Worm (Caenorhabditis elegans) whole organism, L4 larva: ENCODE data around the gene npr-22.

Experiments used
- D1046.2 ChIP-seq: fragments of 200-800 bp; sonication (Bioruptor generic); IDR thresholded peaks from 2 replicates; pipeline ENCODE4 v1.3.6; 2022; ENCODE audit warnings: missing genetic modification characterization, missing compliant biosample characterization
- F44E2.7 ChIP-seq: fragments of 200-800 bp; sonication (Bioruptor generic); IDR thresholded peaks from 2 replicates; pipeline ENCODE4 v2.1.2; 2022; ENCODE audit warnings: missing genetic modification characterization, missing compliant biosample characterization
- R02D3.7 ChIP-seq: fragments of 150-350 bp; sonication (generic microtip); optimal IDR thresholded peaks from 3 replicates; lab custom pipeline; 2014; ENCODE audit warnings: missing biosample characterization, missing genetic modification characterization
- T20F7.1 ChIP-seq: fragments of 200-800 bp; sonication (Bioruptor generic); optimal IDR thresholded peaks from 2 replicates; lab custom pipeline; 2018; ENCODE audit warnings: mild to moderate bottlenecking, missing genetic modification characterization, missing compliant biosample characterization
- T26A8.4 ChIP-seq: fragments of 200-800 bp; sonication (Bioruptor generic); IDR thresholded peaks from 2 replicates; pipeline ENCODE4 v1.3.6; 2022; ENCODE audit warnings: missing genetic modification characterization, missing compliant biosample characterization
- Y105C5A.15 ChIP-seq: fragments of 200-800 bp; sonication (Bioruptor generic); IDR thresholded peaks from 2 replicates; pipeline ENCODE4 v1.3.6; 2022; ENCODE audit warnings: missing genetic modification characterization, missing compliant biosample characterization
- Y48G9A.11 ChIP-seq: fragments of 200-800 bp; sonication (Bioruptor generic); IDR thresholded peaks from 2 replicates; pipeline ENCODE4 v1.3.6; 2022; ENCODE audit warnings: missing genetic modification reagents, missing genetic modification characterization, missing compliant biosample characterization
- Y5F2A.4 ChIP-seq: fragments of 200-800 bp; sonication (Bioruptor generic); optimal IDR thresholded peaks from 2 replicates; lab custom pipeline; 2018; ENCODE audit warnings: mild to moderate bottlenecking, missing genetic modification characterization, missing compliant biosample characterization
- Y75B8A.6 ChIP-seq: fragments of 200-800 bp; sonication (Bioruptor generic); IDR thresholded peaks from 2 replicates; pipeline ENCODE4 v1.3.6; 2022; ENCODE audit warnings: missing genetic modification reagents, missing genetic modification characterization, missing compliant biosample characterization
- attf-4 ChIP-seq: sonication (generic microtip); optimal IDR thresholded peaks from 3 replicates; lab custom pipeline; 2017; ENCODE audit warnings: missing biosample characterization, missing genetic modification characterization
- ceh-20 ChIP-seq: fragments of 200-800 bp; sonication (Bioruptor generic); IDR thresholded peaks from 2 replicates; pipeline ENCODE4 v1.3.6; 2022; ENCODE audit warnings: missing genetic modification reagents, missing genetic modification characterization, missing compliant biosample characterization
- ceh-32 ChIP-seq: sonication (generic microtip); optimal IDR thresholded peaks from 2 replicates; lab custom pipeline; 2016; ENCODE audit warnings: mild to moderate bottlenecking, missing genetic modification characterization, missing compliant biosample characterization; ENCODE audit not compliant: poor library complexity
- ceh-82 ChIP-seq: sonication (generic microtip); optimal IDR thresholded peaks from 2 replicates; lab custom pipeline; 2017; ENCODE audit warnings: missing biosample characterization, missing genetic modification characterization
- ces-1 ChIP-seq: fragments of 150-350 bp; sonication (generic microtip); optimal IDR thresholded peaks from 4 replicates; lab custom pipeline; 2014; ENCODE audit warnings: missing biosample characterization, missing genetic modification reagents, missing genetic modification characterization
- cey-2 ChIP-seq: sonication (generic microtip); optimal IDR thresholded peaks from 3 replicates; lab custom pipeline; 2017; ENCODE audit warnings: missing genetic modification characterization, mild to moderate bottlenecking, missing compliant biosample characterization, antibody characterized with exemption, borderline replicate concordance; ENCODE audit not compliant: insufficient read depth
- daf-12 ChIP-seq: fragments of 150-350 bp; optimal IDR thresholded peaks from 2 replicates; lab custom pipeline; 2014; ENCODE audit warnings: missing biosample characterization, missing genetic modification reagents, missing genetic modification characterization
- daf-8 ChIP-seq: fragments of 200-800 bp; sonication (Bioruptor generic); IDR thresholded peaks from 2 replicates; pipeline ENCODE4 v1.3.6; 2022; ENCODE audit warnings: missing genetic modification characterization, missing compliant biosample characterization
- dmd-8 ChIP-seq: fragments of 200-800 bp; sonication (Bioruptor generic); IDR thresholded peaks from 2 replicates; pipeline ENCODE4 v1.3.6; 2022; ENCODE audit warnings: missing genetic modification characterization, missing compliant biosample characterization
- dmd-9 ChIP-seq: fragments of 200-800 bp; sonication (Bioruptor generic); IDR thresholded peaks from 2 replicates; pipeline ENCODE4 v1.3.6; 2022; ENCODE audit warnings: missing genetic modification reagents, missing genetic modification characterization, missing compliant biosample characterization
- fos-1 ChIP-seq: fragments of 150-350 bp; optimal IDR thresholded peaks from 2 replicates; lab custom pipeline; 2014; ENCODE audit warnings: missing biosample characterization, missing genetic modification characterization
- gei-8 ChIP-seq: fragments of 200-800 bp; sonication (Bioruptor generic); optimal IDR thresholded peaks from 2 replicates; lab custom pipeline; 2018; ENCODE audit warnings: mild to moderate bottlenecking, missing genetic modification characterization, missing compliant biosample characterization
- hif-1 ChIP-seq, 2 experiments: sonication (generic microtip); optimal IDR thresholded peaks; 2 replicates each; lab custom pipeline; 2016 to 2017; ENCODE audit warnings: missing compliant biosample characterization in 2 of 2, missing genetic modification characterization in 2 of 2, missing genetic modification reagents in 2 of 2, missing genotype in 2 of 2, mild to moderate bottlenecking in 1 of 2
- lin-13 ChIP-seq: fragments of 150-350 bp; optimal IDR thresholded peaks from 2 replicates; lab custom pipeline; 2014; ENCODE audit warnings: missing biosample characterization, missing genetic modification reagents, missing genetic modification characterization
- lin-39 ChIP-seq: fragments of 150-350 bp; optimal IDR thresholded peaks from 2 replicates; lab custom pipeline; 2014; ENCODE audit warnings: missing biosample characterization, missing genetic modification reagents, missing genetic modification characterization
- lsy-2 ChIP-seq, 2 experiments: fragments of 150-350 bp in 1 of 2; sonication (generic microtip) in 1 of 2; optimal IDR thresholded peaks; 2 replicates each; lab custom pipeline; 2014 to 2017; ENCODE audit warnings: missing biosample characterization in 2 of 2, missing genetic modification characterization in 2 of 2
- madf-5 ChIP-seq, 2 experiments: fragments of 200-800 bp; sonication (Bioruptor generic); IDR thresholded peaks; 2 replicates each; pipeline ENCODE4 v1.3.6; 2022; ENCODE audit warnings: missing compliant biosample characterization in 2 of 2, missing genetic modification characterization in 2 of 2
- mdl-1 ChIP-seq, 2 experiments: fragments of 150-350 bp in 1 of 2; sonication (generic microtip) in 1 of 2; optimal IDR thresholded peaks; 2 replicates each; lab custom pipeline; 2014 to 2017; ENCODE audit warnings: missing biosample characterization in 2 of 2, missing genetic modification characterization in 2 of 2
- mep-1 ChIP-seq: fragments of 150-350 bp; sonication (generic microtip); optimal IDR thresholded peaks from 3 replicates; lab custom pipeline; 2014; ENCODE audit warnings: missing biosample characterization, missing genetic modification characterization
- mes-2 ChIP-seq: sonication (generic microtip); optimal IDR thresholded peaks from 2 replicates; lab custom pipeline; 2016; ENCODE audit warnings: missing genotype, mild to moderate bottlenecking, missing genetic modification characterization, missing compliant biosample characterization; ENCODE audit not compliant: poor library complexity, severe bottlenecking
- nhr-10 ChIP-seq: fragments of 150-350 bp; optimal IDR thresholded peaks from 2 replicates; lab custom pipeline; 2014; ENCODE audit warnings: missing biosample characterization, missing genetic modification characterization
- nhr-102 ChIP-seq: sonication (generic microtip); optimal IDR thresholded peaks from 2 replicates; lab custom pipeline; 2016; ENCODE audit warnings: mild to moderate bottlenecking, missing genetic modification characterization, moderate library complexity, missing compliant biosample characterization
- nhr-11 ChIP-seq: fragments of 150-350 bp; optimal IDR thresholded peaks from 2 replicates; lab custom pipeline; 2014; ENCODE audit warnings: missing biosample characterization, missing genetic modification characterization
- nhr-28 ChIP-seq: fragments of 150-350 bp; optimal IDR thresholded peaks from 2 replicates; lab custom pipeline; 2014; ENCODE audit warnings: missing biosample characterization, missing genetic modification characterization
- nhr-48 ChIP-seq: sonication (generic microtip); optimal IDR thresholded peaks from 2 replicates; lab custom pipeline; 2016; ENCODE audit warnings: mild to moderate bottlenecking, missing genetic modification characterization, missing compliant biosample characterization
- nhr-76 ChIP-seq: fragments of 150-350 bp; optimal IDR thresholded peaks from 2 replicates; lab custom pipeline; 2014; ENCODE audit warnings: missing biosample characterization, missing genetic modification characterization
- pqm-1 ChIP-seq: sonication (generic microtip); optimal IDR thresholded peaks from 2 replicates; lab custom pipeline; 2017; ENCODE audit warnings: missing biosample characterization, missing genetic modification characterization
- rbr-2 ChIP-seq: sonication (generic microtip); optimal IDR thresholded peaks from 2 replicates; lab custom pipeline; 2016; ENCODE audit warnings: missing genotype, missing genetic modification characterization, missing compliant biosample characterization
- skn-1 ChIP-seq: fragments of 150-350 bp; optimal IDR thresholded peaks from 2 replicates; lab custom pipeline; 2014; ENCODE audit warnings: missing biosample characterization, missing genetic modification characterization
- snpc-1.2 ChIP-seq: fragments of 200-800 bp; sonication (Bioruptor generic); IDR thresholded peaks from 2 replicates; pipeline ENCODE4 v1.3.6; 2022; ENCODE audit warnings: missing genetic modification reagents, missing genetic modification characterization, missing compliant biosample characterization
- spr-1 ChIP-seq: sonication (generic microtip); optimal IDR thresholded peaks from 2 replicates; lab custom pipeline; 2016; ENCODE audit warnings: mild to moderate bottlenecking, missing genetic modification characterization, missing compliant biosample characterization
- tag-97 ChIP-seq: fragments of 200-800 bp; sonication (Bioruptor generic); IDR thresholded peaks from 2 replicates; pipeline ENCODE4 v1.3.6; 2022; ENCODE audit warnings: missing genetic modification characterization, missing compliant biosample characterization
- tra-1 ChIP-seq: fragments of 200-800 bp; sonication (Bioruptor generic); IDR thresholded peaks from 2 replicates; pipeline ENCODE4 v1.3.6; 2022; ENCODE audit warnings: missing genetic modification reagents, missing genetic modification characterization, missing compliant biosample characterization
- unc-130 ChIP-seq: sonication (generic microtip); optimal IDR thresholded peaks from 2 replicates; lab custom pipeline; 2016; ENCODE audit warnings: missing genetic modification reagents, missing genetic modification characterization, missing compliant biosample characterization
- unc-39 ChIP-seq: sonication (generic microtip); optimal IDR thresholded peaks from 2 replicates; lab custom pipeline; 2017; ENCODE audit warnings: missing biosample characterization, missing genetic modification characterization
- zag-1 ChIP-seq: fragments of 150-350 bp; optimal IDR thresholded peaks from 2 replicates; lab custom pipeline; 2014; ENCODE audit warnings: missing biosample characterization, missing genetic modification characterization
- zip-2 ChIP-seq: fragments of 150-350 bp; optimal IDR thresholded peaks from 2 replicates; lab custom pipeline; 2014; ENCODE audit warnings: missing biosample characterization, missing genetic modification characterization
- ztf-11 ChIP-seq: fragments of 150-350 bp; optimal IDR thresholded peaks from 2 replicates; lab custom pipeline; 2014; ENCODE audit warnings: missing biosample characterization, missing genetic modification characterization
- ztf-7 ChIP-seq: fragments of 150-350 bp; optimal IDR thresholded peaks from 2 replicates; lab custom pipeline; 2014; ENCODE audit warnings: missing biosample characterization, missing genetic modification characterization

Gene npr-22

ce11 chrIV:8585076-8586033, 26.1 kb downstream of the npr-22 start, which contains the start of gene catp-7 (continued):
- TF ChIP-seq hif-1 (tag; optimal IDR thresholded peaks at IDR 0.05; lab: Kevin White, UChicago) (peak in 1 of 2 experiments; percentile 33), D1046.2 (no peak), tra-1 (0 out of 2 replicates have a peak, but pooled peaks have one; percentile 6), nhr-102 (tag; lab: Kevin White, UChicago) (peak; percentile 58), T26A8.4 (GFP tag; lab: Robert Waterston, UW) (no peak)

- TF ChIP-seq ceh-32 (no peak), daf-8 (GFP tag; lab: Robert Waterston, UW) (no peak), cey-2 (tag; lab: Kevin White, UChicago) (no peak), F44E2.7 (no peak), Y48G9A.11 (no peak), zag-1 (no peak), hif-1 (tag; optimal IDR thresholded peaks at IDR 0.05; lab: Kevin White, UChicago) (peak in 1 of 2 experiments; percentile 23), zip-2 (tag; lab: Kevin White, UChicago) (no peak), dmd-9 (GFP tag; lab: Robert Waterston, UW) (no peak), unc-130 (no peak), Y5F2A.4 (GFP tag; lab: Kevin White, UChicago) (no peak), nhr-10 (no peak), ztf-11 (tag; lab: Kevin White, UChicago) (no peak), nhr-48 (tag; lab: Kevin White, UChicago) (peak; percentile 92), spr-1 (tag; lab: Kevin White, UChicago) (no peak), R02D3.7 (no peak), pqm-1 (tag; lab: Kevin White, UChicago) (no peak), dmd-8 (GFP tag; lab: Robert Waterston, UW) (no peak), lin-39 (tag; lab: Kevin White, UChicago) (no peak), daf-12 (tag; lab: Kevin White, UChicago) (no peak), unc-39 (tag; lab: Kevin White, UChicago) (no peak), nhr-11 (tag; lab: Kevin White, UChicago) (peak; percentile 71), mep-1 (tag; lab: Kevin White, UChicago) (peak; percentile 75), Y105C5A.15 (GFP tag; lab: Robert Waterston, UW) (no peak), rbr-2 (tag; lab: Kevin White, UChicago) (peak; percentile 71), ceh-82 (tag; lab: Kevin White, UChicago) (no peak), mes-2 (tag; lab: Kevin White, UChicago) (no peak), lsy-2 (tag; optimal IDR thresholded peaks at IDR 0.05; lab: Kevin White, UChicago) (peak; percentile 30 to 51), nhr-76 (tag; lab: Kevin White, UChicago) (no peak), mdl-1 (tag; optimal IDR thresholded peaks at IDR 0.05; lab: Kevin White, UChicago) (peak in 1 of 2 experiments; percentile 26), ces-1 (GFP tag; lab: Kevin White, UChicago) (no peak), Y75B8A.6 (no peak), tra-1 (no peak), ceh-20 (GFP tag; lab: Robert Waterston, UW) (no peak), madf-5 (GFP tag; IDR thresholded peaks at IDR 0.05; lab: Robert Waterston, UW) (no peak), nhr-102 (tag; lab: Kevin White, UChicago) (peak; percentile 21), D1046.2 (no peak), fos-1 (tag; lab: Kevin White, UChicago) (no peak), T20F7.1 (GFP tag; lab: Kevin White, UChicago) (no peak), lin-13 (GFP tag; lab: Kevin White, UChicago) (peak; percentile 50), attf-4 (peak; percentile 58), snpc-1.2 (GFP tag; lab: Robert Waterston, UW) (no peak), skn-1 (tag; lab: Kevin White, UChicago) (no peak), T26A8.4 (GFP tag; lab: Robert Waterston, UW) (no peak), nhr-28 (peak; percentile 55), tag-97 (no peak), gei-8 (GFP tag; lab: Kevin White, UChicago) (no peak), ztf-7 (tag; lab: Kevin White, UChicago) (no peak)
Observed at ce11 chrIV:8587057-8587456, 27.8 kb downstream of the npr-22 start.
